Worm (Caenorhabditis elegans): Measurements from ENCODE around the gene catp-4.

DNA sequence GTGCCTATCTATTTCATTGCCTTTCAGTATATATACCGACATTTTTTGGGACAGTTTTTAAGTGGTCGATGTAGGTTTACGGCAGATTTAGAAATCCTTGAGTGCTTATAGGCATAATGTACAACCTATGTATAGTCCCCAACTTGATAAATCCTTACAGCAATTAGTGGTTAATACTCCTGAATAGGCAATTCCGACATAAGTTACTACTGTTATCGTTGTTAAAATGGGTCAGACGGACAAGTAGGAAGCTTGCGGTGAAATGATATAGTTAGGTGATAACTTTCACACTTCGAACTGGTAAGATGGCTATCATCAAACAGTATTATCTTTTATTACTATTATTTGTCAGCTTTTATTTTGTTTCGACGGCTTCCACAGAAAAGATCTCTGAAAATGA, 29.4 kb downstream of the catp-4 start, which contains the start of gene mltn-10:
- TF ChIP-seq eyg-1 (tag; optimal IDR thresholded peaks at IDR 0.05) (no peak), pqm-1 (tag; optimal IDR thresholded peaks at IDR 0.05) (no peak), syd-9 (tag; optimal IDR thresholded peaks at IDR 0.05) (no peak)

All from whole organism, late embryonic.